Worm (Caenorhabditis elegans): ENCODE measurements around the gene Y17G7B.20.

Gene Y17G7B.20

DNA sequence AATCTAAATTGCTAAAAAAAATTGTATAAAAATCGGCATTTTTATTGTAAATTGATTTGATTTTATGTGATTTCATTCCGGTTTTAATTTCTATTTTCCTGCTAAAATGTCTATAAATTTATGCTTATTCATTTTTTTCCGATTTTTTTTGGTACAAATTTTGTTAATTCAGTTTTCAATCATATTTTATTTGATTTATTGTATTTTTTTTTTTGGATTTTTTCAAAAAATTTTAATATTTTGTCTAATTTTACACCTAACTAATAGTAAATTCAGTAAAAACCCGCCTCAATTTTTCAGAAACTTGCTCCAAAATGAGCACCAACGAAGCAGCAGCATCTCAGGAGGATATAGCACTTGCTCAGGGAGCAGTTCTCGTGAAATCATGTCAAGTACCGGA, 13.1 kb upstream of the Y17G7B.20 start, which contains the start of gene dhps-1:
Gene dhps-1 (plus strand): TSS at position 301 of the 400 bp plus-strand sequence.
- TF ChIP-seq ZK546.5 (tag; optimal IDR thresholded peaks at IDR 0.05) (no peak), egl-27 (tag; optimal IDR thresholded peaks at IDR 0.05) (no peak), nhr-11 (tag; optimal IDR thresholded peaks at IDR 0.05) (no peak)

DNA sequence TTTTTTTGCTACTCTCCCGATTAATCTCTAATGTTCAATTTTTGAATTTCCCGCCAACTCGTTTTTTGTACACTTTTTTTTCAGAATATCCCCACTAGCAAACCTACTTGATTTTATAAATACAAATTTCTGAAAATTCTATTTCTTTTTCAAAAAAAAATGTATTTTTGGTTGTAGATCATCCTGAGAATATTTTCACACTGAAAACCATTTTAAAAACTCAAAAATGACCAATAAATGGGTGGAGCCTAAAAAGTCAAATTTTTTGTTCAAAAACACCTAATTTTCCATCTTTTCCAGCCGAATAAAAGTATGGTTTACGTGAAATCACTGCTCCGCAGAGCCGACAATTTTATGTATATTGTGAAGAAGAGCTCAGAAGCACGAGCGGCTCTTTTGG, 9.1 kb upstream of the Y17G7B.20 start, which contains the start of gene Y17G7B.3:
Gene Y17G7B.3 (plus strand): TSS at position 301 of the 400 bp plus-strand sequence.
- TF ChIP-seq ceh-16 (tag; optimal IDR thresholded peaks at IDR 0.05) (no peak), lin-39 (tag; optimal IDR thresholded peaks at IDR 0.05) (no peak), egl-27 (tag; optimal IDR thresholded peaks at IDR 0.05) (no peak), skn-1 (tag; optimal IDR thresholded peaks at IDR 0.05) (no peak), lsy-12 (tag; optimal IDR thresholded peaks at IDR 0.05) (no peak), unc-62 (GFP tag; optimal IDR thresholded peaks at IDR 0.05) (no peak), hmg-11 (tag; optimal IDR thresholded peaks at IDR 0.05) (no peak), nhr-23 (tag; optimal IDR thresholded peaks at IDR 0.05) (no peak), nhr-12 (tag; optimal IDR thresholded peaks at IDR 0.05) (no peak), mml-1 (tag; optimal IDR thresholded peaks at IDR 0.05) (no peak), pqm-1 (tag; optimal IDR thresholded peaks at IDR 0.05) (no peak), sea-2 (GFP tag; optimal IDR thresholded peaks at IDR 0.05) (no peak), elt-3 (tag; optimal IDR thresholded peaks at IDR 0.05) (no peak)

DNA sequence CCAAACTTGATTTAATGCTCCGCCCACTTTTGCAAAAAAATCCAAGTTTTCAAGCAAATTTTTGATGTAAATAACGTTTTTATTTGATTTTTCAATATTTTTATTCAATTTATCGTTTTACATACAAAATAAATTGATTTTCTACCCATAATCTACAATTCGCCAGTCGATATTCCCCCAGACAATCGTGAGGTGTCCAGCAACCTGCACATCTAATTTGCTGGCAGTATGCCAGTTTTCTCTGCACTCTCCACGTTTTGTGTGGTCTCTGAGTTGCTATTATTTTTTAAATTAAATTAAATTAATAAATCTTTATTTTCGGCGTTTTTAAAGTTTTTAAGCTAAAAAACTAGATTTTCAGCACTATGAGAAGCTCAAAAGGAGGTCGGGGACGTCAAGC, 466 bp upstream of the Y17G7B.20 start:
- TF ChIP-seq nhr-76 (tag; optimal IDR thresholded peaks at IDR 0.05) (no peak), lsy-12 (tag; optimal IDR thresholded peaks at IDR 0.05) (no peak), pqm-1 (tag; optimal IDR thresholded peaks at IDR 0.05) (peak; percentile 76), R02D3.7 (tag; optimal IDR thresholded peaks at IDR 0.05) (peak; percentile 85), unc-39 (tag; optimal IDR thresholded peaks at IDR 0.05) (no peak), elt-1 (tag; optimal IDR thresholded peaks at IDR 0.05) (no peak), ZK546.5 (tag; optimal IDR thresholded peaks at IDR 0.05) (peak; percentile 95), ztf-11 (tag; optimal IDR thresholded peaks at IDR 0.05) (no peak), ama-1 (optimal IDR thresholded peaks at IDR 0.05) (peak; percentile 60), unc-62 (GFP tag; optimal IDR thresholded peaks at IDR 0.05) (no peak), lin-15B (tag; optimal IDR thresholded peaks at IDR 0.05) (peak; percentile 95), nhr-25 (tag; optimal IDR thresholded peaks at IDR 0.05) (peak; percentile 69), daf-12 (tag; optimal IDR thresholded peaks at IDR 0.05) (no peak), nhr-77 (tag; optimal IDR thresholded peaks at IDR 0.05) (peak; percentile 67), nfya-1 (tag; optimal IDR thresholded peaks at IDR 0.05; ENCODE audit: insufficient read depth) (peak; percentile 83), egl-27 (tag; optimal IDR thresholded peaks at IDR 0.05) (peak; percentile 30), nhr-43 (tag; optimal IDR thresholded peaks at IDR 0.05; ENCODE audit: poor library complexity, severe bottlenecking) (peak; percentile 90), tbx-2 (tag; optimal IDR thresholded peaks at IDR 0.05) (peak; percentile 71), egl-5 (tag; optimal IDR thresholded peaks at IDR 0.05) (peak; percentile 61), mml-1 (tag; optimal IDR thresholded peaks at IDR 0.05) (no peak), nhr-12 (tag; optimal IDR thresholded peaks at IDR 0.05) (no peak), snpc-4 (tag; optimal IDR thresholded peaks at IDR 0.05) (peak; percentile 57), pha-4 (tag; optimal IDR thresholded peaks at IDR 0.05) (peak; percentile 93), fkh-10 (GFP tag; optimal IDR thresholded peaks at IDR 0.05) (peak; percentile 86), hmg-11 (tag; optimal IDR thresholded peaks at IDR 0.05) (no peak), nhr-237 (tag; optimal IDR thresholded peaks at IDR 0.05) (no peak), fkh-2 (tag; optimal IDR thresholded peaks at IDR 0.05) (no peak), eor-1 (tag; optimal IDR thresholded peaks at IDR 0.05) (no peak), ceh-9 (tag; optimal IDR thresholded peaks at IDR 0.05) (no peak), mdl-1 (tag; optimal IDR thresholded peaks at IDR 0.05) (peak; percentile 43), ztf-4 (tag; optimal IDR thresholded peaks at IDR 0.05) (peak; percentile 79), ceh-82 (tag; optimal IDR thresholded peaks at IDR 0.05) (peak; percentile 69), aly-2 (tag; optimal IDR thresholded peaks at IDR 0.05) (no peak), skn-1 (tag; optimal IDR thresholded peaks at IDR 0.05) (peak; percentile 39), nhr-23 (tag; optimal IDR thresholded peaks at IDR 0.05) (peak; percentile 98), elt-3 (tag; optimal IDR thresholded peaks at IDR 0.05) (no peak), elt-2 (tag; optimal IDR thresholded peaks at IDR 0.05) (peak; percentile 73), nhr-67 (tag; optimal IDR thresholded peaks at IDR 0.05) (no peak), sea-2 (GFP tag; optimal IDR thresholded peaks at IDR 0.05) (no peak), fos-1 (tag; optimal IDR thresholded peaks at IDR 0.05) (peak; percentile 69), zag-1 (tag; optimal IDR thresholded peaks at IDR 0.05) (no peak), ceh-28 (tag; optimal IDR thresholded peaks at IDR 0.05) (peak; percentile 86), ceh-16 (tag; optimal IDR thresholded peaks at IDR 0.05) (no peak), lin-39 (tag; optimal IDR thresholded peaks at IDR 0.05) (peak; percentile 44), nhr-11 (tag; optimal IDR thresholded peaks at IDR 0.05) (peak; percentile 77), jun-1 (tag; optimal IDR thresholded peaks at IDR 0.05) (peak; percentile 74), nhr-28 (tag; optimal IDR thresholded peaks at IDR 0.05) (no peak)
